Worm (Caenorhabditis elegans) whole organism, mixed stage, embryonic: ENCODE measurements around the gene fbxa-43.

Experiments
- cnd-1 ChIP-seq: fragments of 200-800 bp; sonication (Bioruptor generic); optimal IDR thresholded peaks from 2 replicates; lab custom pipeline; 2018; ENCODE audit warnings: mild to moderate bottlenecking, missing genetic modification characterization, missing compliant biosample characterization
- flh-1 ChIP-seq: fragments of 200-800 bp; sonication (Bioruptor generic); optimal IDR thresholded peaks from 2 replicates; lab custom pipeline; 2018; ENCODE audit warnings: mild to moderate bottlenecking, missing genetic modification characterization, moderate library complexity, missing compliant biosample characterization
- lin-13 ChIP-seq: fragments of 150-350 bp; optimal IDR thresholded peaks from 2 replicates; lab custom pipeline; 2014; ENCODE audit warnings: missing biosample characterization, missing genetic modification characterization
- lsy-2 ChIP-seq: fragments of 150-350 bp; optimal IDR thresholded peaks from 2 replicates; lab custom pipeline; 2014; ENCODE audit warnings: missing biosample characterization, missing genetic modification characterization
- mep-1 ChIP-seq: fragments of 150-350 bp; optimal IDR thresholded peaks from 2 replicates; lab custom pipeline; 2017; ENCODE audit warnings: missing biosample characterization, missing genetic modification reagents, missing genetic modification characterization, inconsistent platforms
- nhr-237 ChIP-seq: fragments of 150-350 bp; optimal IDR thresholded peaks from 2 replicates; lab custom pipeline; 2014; ENCODE audit warnings: missing biosample characterization, missing genetic modification characterization
- unc-62 ChIP-seq: fragments of 150-350 bp; optimal IDR thresholded peaks from 2 replicates; lab custom pipeline; 2014; ENCODE audit warnings: missing biosample characterization, missing genetic modification reagents, missing genetic modification characterization

- TF ChIP-seq flh-1 (GFP tag; lab: Kevin White, UChicago) = no peak
- no peak for TF ChIP-seq mep-1
- TF ChIP-seq cnd-1 (tag; lab: Kevin White, UChicago) = no peak
- TF ChIP-seq lin-13 (tag; lab: Kevin White, UChicago) = no peak
- TF ChIP-seq nhr-237 (tag; lab: Kevin White, UChicago) = no peak
- no peak for TF ChIP-seq lsy-2 (tag; lab: Kevin White, UChicago)
- TF ChIP-seq unc-62 (GFP tag; lab: Kevin White, UChicago) = no peak
Measured at ce11 chrIII:2211120-2211519, 47.6 kb downstream of the fbxa-43 start, which contains the start of gene C39B5.14.
